Worm (Caenorhabditis elegans) whole organism, L4 larva: Measurements from ENCODE around the gene unc-31.

Source experiments
- F44E2.7 ChIP-seq: fragments of 200-800 bp; sonication (Bioruptor generic); IDR thresholded peaks from 2 replicates; pipeline ENCODE4 v2.1.2; 2022; ENCODE audit warnings: missing genetic modification characterization, missing compliant biosample characterization
- Y5F2A.4 ChIP-seq: fragments of 200-800 bp; sonication (Bioruptor generic); optimal IDR thresholded peaks from 2 replicates; lab custom pipeline; 2018; ENCODE audit warnings: mild to moderate bottlenecking, missing genetic modification characterization, missing compliant biosample characterization
- dmd-8 ChIP-seq: fragments of 200-800 bp; sonication (Bioruptor generic); IDR thresholded peaks from 2 replicates; pipeline ENCODE4 v1.3.6; 2022; ENCODE audit warnings: missing genetic modification characterization, missing compliant biosample characterization
- jun-1 ChIP-seq: fragments of 150-350 bp; optimal IDR thresholded peaks from 2 replicates; lab custom pipeline; 2014; ENCODE audit warnings: missing biosample characterization, missing genetic modification reagents, missing genetic modification characterization
- lin-29 ChIP-seq: fragments of 200-800 bp; sonication (Bioruptor generic); IDR thresholded peaks from 2 replicates; pipeline ENCODE4 v1.3.6; 2022; ENCODE audit warnings: missing genetic modification reagents, missing genetic modification characterization, missing compliant biosample characterization
- nhr-28 ChIP-seq: fragments of 150-350 bp; optimal IDR thresholded peaks from 2 replicates; lab custom pipeline; 2014; ENCODE audit warnings: missing biosample characterization, missing genetic modification characterization
- nhr-76 ChIP-seq: fragments of 150-350 bp; optimal IDR thresholded peaks from 2 replicates; lab custom pipeline; 2014; ENCODE audit warnings: missing biosample characterization, missing genetic modification characterization
- pha-4 ChIP-seq, 2 experiments: fragments of 150-350 bp in 1 of 2; fragments of 200-800 bp in 1 of 2; sonication (Bioruptor generic) in 1 of 2; IDR thresholded peaks in 1 of 2; optimal IDR thresholded peaks in 1 of 2; 2 replicates each; pipeline versions ENCODE4 v1.3.6 to Lab custom; 2014 to 2022; ENCODE audit warnings: missing genetic modification characterization in 2 of 2, missing genetic modification reagents in 2 of 2, missing biosample characterization in 1 of 2, missing compliant biosample characterization in 1 of 2
- zip-2 ChIP-seq: fragments of 150-350 bp; optimal IDR thresholded peaks from 2 replicates; lab custom pipeline; 2014; ENCODE audit warnings: missing biosample characterization, missing genetic modification characterization

ce11 chrIV:12831609-12832500, 58.2 kb downstream of the unc-31 start:
- no peak for TF ChIP-seq nhr-28 (tag; lab: Kevin White, UChicago)
- no peak for TF ChIP-seq zip-2 (tag; lab: Kevin White, UChicago)
- TF ChIP-seq Y5F2A.4 (GFP tag; lab: Kevin White, UChicago): no peak
- no peak for TF ChIP-seq jun-1
- no peak for TF ChIP-seq dmd-8
- no peak for TF ChIP-seq pha-4 (GFP tag; IDR thresholded peaks at IDR 0.05; lab: Robert Waterston, UW)
- TF ChIP-seq pha-4 (tag; optimal IDR thresholded peaks at IDR 0.05; lab: Kevin White, UChicago): no peak
- TF ChIP-seq F44E2.7: no peak
- TF ChIP-seq lin-29 (GFP tag; lab: Robert Waterston, UW): no peak
- TF ChIP-seq nhr-76 (tag; lab: Kevin White, UChicago): no peak
